Fruit fly (Drosophila melanogaster): ENCODE data around the gene Shawl.
A peak's percentile ranks its signal among the peaks of the same experiment; 100 is the strongest.

Gene Shawl

DNA sequence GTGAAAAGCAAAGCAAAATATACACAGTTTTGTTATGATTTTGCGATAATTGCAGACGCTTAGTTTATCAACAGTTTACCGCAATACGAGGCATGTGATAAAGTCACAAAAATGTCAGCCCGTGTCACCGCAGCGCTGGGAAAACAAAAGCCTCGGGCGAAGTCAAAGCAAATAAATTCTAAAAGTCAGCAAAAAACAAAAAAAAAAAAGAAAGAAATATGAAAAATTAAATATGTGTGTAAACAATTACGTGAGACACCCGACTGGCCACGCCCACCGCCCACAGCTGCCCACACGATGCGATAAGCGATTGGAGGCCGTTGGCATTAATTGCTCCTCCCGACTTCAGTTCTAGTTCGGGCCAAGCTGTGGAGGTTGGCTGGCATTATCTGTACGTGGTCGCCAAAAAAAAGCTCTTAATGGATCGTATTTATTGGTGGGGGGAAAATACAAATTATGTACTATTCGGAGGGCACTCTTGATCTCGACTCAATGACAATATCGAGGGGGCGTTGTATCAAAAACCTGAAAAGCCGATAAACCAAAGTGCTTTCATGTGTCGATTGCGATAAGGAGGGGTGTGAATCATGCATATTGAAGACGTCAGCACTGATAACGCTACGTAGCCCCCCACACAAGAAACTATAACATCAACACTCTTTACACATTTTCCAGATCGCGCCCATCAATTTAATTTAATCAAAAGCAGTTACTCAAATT lies 44.6 kb upstream of the Shawl start:
- TF ChIP-seq insv (GFP tag; optimal IDR thresholded peaks at IDR 0.05) (no peak), CG10321 (GFP tag; IDR thresholded peaks at IDR 0.05) (0 out of 2 replicates have a peak, but pooled peaks have one; percentile 11), bowl (GFP tag; IDR thresholded peaks at IDR 0.05) (no peak), gcm (GFP tag; optimal IDR thresholded peaks at IDR 0.05) (no peak), CG7928 (GFP tag; optimal IDR thresholded peaks at IDR 0.05) (no peak), repo (GFP tag; optimal IDR thresholded peaks at IDR 0.05) (no peak), tio (GFP tag; optimal IDR thresholded peaks at IDR 0.05) (no peak), cg (GFP tag; optimal IDR thresholded peaks at IDR 0.05) (no peak), sug (tag; optimal IDR thresholded peaks at IDR 0.05) (peak; percentile 77), CG34376 (GFP tag; optimal IDR thresholded peaks at IDR 0.05) (peak; percentile 74), gce (GFP tag; IDR thresholded peaks at IDR 0.05) (0 out of 3 replicates have a peak, but pooled peaks have one; percentile 23), CG11560 (tag; IDR thresholded peaks at IDR 0.05) (no peak), emc (GFP tag; optimal IDR thresholded peaks at IDR 0.05) (no peak), lab (GFP tag; optimal IDR thresholded peaks at IDR 0.05) (peak; percentile 57), pita (GFP tag; optimal IDR thresholded peaks at IDR 0.05) (no peak), grn (GFP tag; optimal IDR thresholded peaks at IDR 0.05) (peak; percentile 64), CG10543 (GFP tag; optimal IDR thresholded peaks at IDR 0.05) (peak; percentile 9), D (optimal IDR thresholded peaks at IDR 0.05) (no peak), D (GFP tag; optimal IDR thresholded peaks at IDR 0.05) (no peak), Adf1 (GFP tag; IDR thresholded peaks at IDR 0.05) (no peak), CG42726 (GFP tag; IDR thresholded peaks at IDR 0.05; ENCODE audit: partially characterized antibody) (no peak), shn (GFP tag; optimal IDR thresholded peaks at IDR 0.05) (no peak), sob (GFP tag; IDR thresholded peaks at IDR 0.05) (peak; percentile 23; the same call in 1 of the 2 replicates), CG13894 (tag; optimal IDR thresholded peaks at IDR 0.05) (no peak), sens (GFP tag) (peak; percentile 51), Hr51 (GFP tag; optimal IDR thresholded peaks at IDR 0.05) (no peak), CG3995 (GFP tag; optimal IDR thresholded peaks at IDR 0.05) (no peak), Med (GFP tag) (peak; percentile 44), CG11723 (GFP tag; optimal IDR thresholded peaks at IDR 0.05) (no peak), Antp (GFP tag; optimal IDR thresholded peaks at IDR 0.05) (no peak), CG7987 (GFP tag; optimal IDR thresholded peaks at IDR 0.05) (no peak), CG18599 (GFP tag; optimal IDR thresholded peaks at IDR 0.05) (no peak), CG4730 (GFP tag; IDR thresholded peaks at IDR 0.05) (no peak), pnt (GFP tag; optimal IDR thresholded peaks at IDR 0.05) (no peak), usp (GFP tag; optimal IDR thresholded peaks at IDR 0.05) (no peak), h (optimal IDR thresholded peaks at IDR 0.05) (no peak), HLHmδ (GFP tag; optimal IDR thresholded peaks at IDR 0.05) (no peak), ftz-f1 (GFP tag; optimal IDR thresholded peaks at IDR 0.05) (peak; percentile 75), CG18476 (GFP tag; optimal IDR thresholded peaks at IDR 0.05) (no peak), mld (GFP tag; IDR thresholded peaks at IDR 0.05; ENCODE audit: partially characterized antibody) (0 out of 3 replicates have a peak, but pooled peaks have one; percentile 35), Aef1 (GFP tag; IDR thresholded peaks at IDR 0.05) (no peak), CG34224 (GFP tag; IDR thresholded peaks at IDR 0.05; ENCODE audit: partially characterized antibody) (0 out of 3 replicates have a peak, but pooled peaks have one; percentile 10), chif (GFP tag; optimal IDR thresholded peaks at IDR 0.05) (no peak), CG11696 (GFP tag; IDR thresholded peaks at IDR 0.05) (no peak), MBD-R2 (GFP tag; IDR thresholded peaks at IDR 0.05) (no peak), CG12769 (tag; optimal IDR thresholded peaks at IDR 0.05) (no peak), CG6813 (GFP tag; optimal IDR thresholded peaks at IDR 0.05) (no peak), CG1602 (GFP tag; optimal IDR thresholded peaks at IDR 0.05) (no peak), CG15073 (GFP tag; optimal IDR thresholded peaks at IDR 0.05) (no peak), Blimp-1 (GFP tag; optimal IDR thresholded peaks at IDR 0.05) (no peak)
